Worm (Caenorhabditis elegans): ENCODE results near the gene nlp-48.

The nlp-48 gene

ce11 chrIII:9383496-9383895 lies 17.4 kb downstream of the nlp-48 start, which contains the start of gene tkr-1:
tkr-1 (plus strand) TSS chrIII:9383796.
- no peak for TF ChIP-seq unc-62 (GFP tag; optimal IDR thresholded peaks at IDR 0.05)

ce11 chrIII:9376701-9377100 lies 24.2 kb downstream of the nlp-48 start:
- TF ChIP-seq unc-62 (GFP tag; optimal IDR thresholded peaks at IDR 0.05), result no peak

ce11 chrIII:9373779-9374178 lies 27.2 kb downstream of the nlp-48 start:
- no peak for TF ChIP-seq unc-62 (GFP tag; optimal IDR thresholded peaks at IDR 0.05)

DNA sequence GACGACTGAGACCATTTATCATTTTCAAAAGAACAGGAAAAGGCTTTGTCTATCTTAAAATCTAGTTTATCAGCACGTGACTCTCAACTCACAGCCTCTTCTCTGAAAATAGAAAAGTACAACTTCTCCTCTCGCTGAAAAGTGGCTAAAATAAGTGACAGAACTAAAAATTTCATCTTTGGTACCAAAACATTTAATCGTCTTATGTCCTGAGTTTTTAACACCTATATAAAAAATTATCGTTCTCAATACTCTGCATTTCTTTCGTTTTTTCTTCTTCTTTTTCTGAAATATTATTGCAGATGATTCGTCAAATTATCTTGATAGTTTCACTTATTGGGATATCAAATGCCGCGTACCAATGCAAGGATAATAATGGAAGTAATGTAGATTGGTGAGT lies 34.0 kb downstream of the nlp-48 start, which contains the start of gene crn-6:
crn-6 (plus strand) TSS at position 301 of the 400 bp plus-strand sequence.
- TF ChIP-seq unc-62 (GFP tag; optimal IDR thresholded peaks at IDR 0.05), result no peak

- no peak for TF ChIP-seq unc-62 (GFP tag; optimal IDR thresholded peaks at IDR 0.05)
These were observed 34.6 kb downstream of the nlp-48 start for ce11 chrIII:9366376-9366775.

- no peak for TF ChIP-seq unc-62 (GFP tag; optimal IDR thresholded peaks at IDR 0.05)
These were observed 39.7 kb downstream of the nlp-48 start, which contains the start of gene flp-25 for ce11 chrIII:9361228-9361627. flp-25 (plus strand) TSS chrIII:9361528.

- TF ChIP-seq unc-62 (GFP tag; optimal IDR thresholded peaks at IDR 0.05), result no peak
These were observed 41.9 kb downstream of the nlp-48 start, which contains the start of gene K04H4.5 for ce11 chrIII:9359060-9359459. K04H4.5 (plus strand) TSS chrIII:9359360.

ce11 chrIII:9355412-9355969 lies 45.4 kb downstream of the nlp-48 start, which contains the start of gene chtb-1:
chtb-1 (minus strand) TSS chrIII:9355462.
- TF ChIP-seq unc-62 (GFP tag; optimal IDR thresholded peaks at IDR 0.05), result no peak

ce11 chrIII:9353814-9354213 lies 47.1 kb downstream of the nlp-48 start:
- TF ChIP-seq unc-62 (GFP tag; optimal IDR thresholded peaks at IDR 0.05), result no peak

Measured in whole organism, dauer.